Fruit fly (Drosophila melanogaster) whole organism, embryonic: ENCODE measurements around the gene Nct.

Experiments
- Asciz ChIP-seq: fragments of 200-800 bp; sonication (Bioruptor generic); optimal IDR thresholded peaks from 2 replicates; lab custom pipeline; 2017; ENCODE audit warnings: missing biosample characterization, mild to moderate bottlenecking, missing genetic modification characterization, missing genetic modification reagents
- Atf6 ChIP-seq: fragments of 200-800 bp; sonication (Bioruptor generic); IDR thresholded peaks from 2 replicates; pipeline ENCODE4 v1.3.6; 2022; ENCODE audit warnings: missing biosample characterization, missing genetic modification characterization
- CG10543 ChIP-seq: fragments of 200-800 bp; sonication (Bioruptor generic); optimal IDR thresholded peaks from 3 replicates; lab custom pipeline; 2017; ENCODE audit warnings: missing biosample characterization, mild to moderate bottlenecking, missing genetic modification characterization, moderate library complexity
- CG11085 ChIP-seq: fragments of 200-800 bp; sonication (Bioruptor generic); IDR thresholded peaks from 2 replicates; pipeline ENCODE4 v1.3.6; 2022; ENCODE audit warnings: missing biosample characterization, missing genetic modification characterization
- CG11504 ChIP-seq: fragments of 200-800 bp; sonication (Bioruptor generic); optimal IDR thresholded peaks from 3 replicates; lab custom pipeline; 2019; ENCODE audit warnings: missing biosample characterization, mild to moderate bottlenecking, missing genetic modification characterization, moderate library complexity
- CG11723 ChIP-seq: fragments of 200-800 bp; sonication (Bioruptor generic); optimal IDR thresholded peaks from 2 replicates; lab custom pipeline; 2017; ENCODE audit warnings: missing biosample characterization, mild to moderate bottlenecking, missing genetic modification characterization
- CG12236 ChIP-seq: fragments of 200-800 bp; sonication (Bioruptor generic); optimal IDR thresholded peaks from 2 replicates; lab custom pipeline; 2016; ENCODE audit warnings: missing biosample characterization, missing genetic modification characterization
- CG12391 ChIP-seq: fragments of 200-800 bp; sonication (Bioruptor generic); optimal IDR thresholded peaks from 3 replicates; lab custom pipeline; 2018; ENCODE audit warnings: missing biosample characterization, mild to moderate bottlenecking, missing genetic modification characterization, moderate library complexity
- CG12942 ChIP-seq: fragments of 200-800 bp; sonication (Bioruptor generic); optimal IDR thresholded peaks from 3 replicates; lab custom pipeline; 2016; ENCODE audit warnings: missing biosample characterization, missing genetic modification characterization
- CG13287 ChIP-seq: fragments of 200-800 bp; sonication (Bioruptor generic); IDR thresholded peaks from 2 replicates; pipeline ENCODE4 v1.3.6; 2022; ENCODE audit warnings: missing biosample characterization, missing genetic modification characterization; ENCODE audit not compliant: partially characterized antibody
- CG1529 ChIP-seq: fragments of 200-800 bp; sonication (Bioruptor generic); optimal IDR thresholded peaks from 3 replicates; lab custom pipeline; 2018; ENCODE audit warnings: missing biosample characterization, missing genetic modification characterization
- CG15696 ChIP-seq: fragments of 200-800 bp; sonication (Bioruptor generic); optimal IDR thresholded peaks from 2 replicates; lab custom pipeline; 2019; ENCODE audit warnings: missing biosample characterization, mild to moderate bottlenecking, missing genetic modification characterization, moderate library complexity
- CG2875 ChIP-seq: fragments of 200-800 bp; sonication (Bioruptor generic); optimal IDR thresholded peaks from 2 replicates; lab custom pipeline; 2017; ENCODE audit warnings: missing biosample characterization, mild to moderate bottlenecking, missing genetic modification characterization, missing genetic modification reagents
- CG31365 ChIP-seq: fragments of 200-800 bp; sonication (Bioruptor generic); optimal IDR thresholded peaks from 2 replicates; lab custom pipeline; 2018; ENCODE audit warnings: missing biosample characterization, mild to moderate bottlenecking, missing genetic modification characterization
- CG3163 ChIP-seq: fragments of 200-800 bp; sonication (Bioruptor generic); optimal IDR thresholded peaks from 3 replicates; lab custom pipeline; 2016; ENCODE audit warnings: missing biosample characterization, missing genetic modification characterization
- CG3281 ChIP-seq: fragments of 200-800 bp; sonication (Bioruptor generic); optimal IDR thresholded peaks from 3 replicates; lab custom pipeline; 2017; ENCODE audit warnings: missing biosample characterization, mild to moderate bottlenecking, missing genetic modification characterization
- CG3407 ChIP-seq: fragments of 200-800 bp; sonication (Bioruptor generic); optimal IDR thresholded peaks from 2 replicates; lab custom pipeline; 2018; ENCODE audit warnings: missing biosample characterization, mild to moderate bottlenecking, missing genetic modification characterization
- CG34224 ChIP-seq: fragments of 200-800 bp; sonication (Bioruptor generic); IDR thresholded peaks from 3 replicates; pipeline ENCODE4 v1.3.6; 2022; ENCODE audit warnings: missing biosample characterization, missing genetic modification characterization; ENCODE audit not compliant: partially characterized antibody
- CG4360 ChIP-seq: fragments of 200-800 bp; sonication (Bioruptor generic); IDR thresholded peaks from 2 replicates; pipeline ENCODE4 v1.3.6; 2022; ENCODE audit warnings: missing biosample characterization, missing genetic modification characterization
- CG5245 ChIP-seq: fragments of 200-800 bp; sonication (Bioruptor generic); optimal IDR thresholded peaks from 3 replicates; lab custom pipeline; 2016; ENCODE audit warnings: missing biosample characterization, missing genetic modification characterization
- CG8281 ChIP-seq: fragments of 200-800 bp; sonication (Bioruptor generic); optimal IDR thresholded peaks from 2 replicates; lab custom pipeline; 2018; ENCODE audit warnings: missing biosample characterization, mild to moderate bottlenecking, missing genetic modification characterization, moderate library complexity
- CG8765 ChIP-seq: fragments of 200-800 bp; sonication (Bioruptor generic); IDR thresholded peaks from 2 replicates; pipeline ENCODE4 v1.3.6; 2022; ENCODE audit warnings: missing biosample characterization, missing genetic modification characterization
- CG8944 ChIP-seq: fragments of 200-800 bp; sonication (Bioruptor generic); optimal IDR thresholded peaks from 3 replicates; lab custom pipeline; 2016; ENCODE audit warnings: missing biosample characterization, missing genetic modification characterization
- CG9932 ChIP-seq: fragments of 200-800 bp; sonication (Bioruptor generic); IDR thresholded peaks from 2 replicates; pipeline ENCODE4 v1.3.6; 2022; ENCODE audit warnings: missing biosample characterization, missing genetic modification characterization
- Deaf1 ChIP-seq: fragments of 200-800 bp; optimal IDR thresholded peaks from 3 replicates; lab custom pipeline; 2019; ENCODE audit warnings: missing biosample characterization, mild to moderate bottlenecking, missing genetic modification characterization, moderate library complexity
- Dfd ChIP-seq, 2 experiments: fragments of >200 bp; optimal IDR thresholded peaks; 2 replicates each; lab custom pipeline; 2017; ENCODE audit warnings: missing biosample characterization in 2 of 2, missing genetic modification characterization in 2 of 2
- MBD-R2 ChIP-seq: fragments of 200-800 bp; sonication (Bioruptor generic); IDR thresholded peaks from 2 replicates; pipeline ENCODE4 v1.3.6; 2022; ENCODE audit warnings: missing biosample characterization, missing genetic modification characterization
- Mrtf ChIP-seq: fragments of 200-800 bp; sonication (Bioruptor generic); IDR thresholded peaks from 3 replicates; pipeline ENCODE4 v1.3.6; 2022; ENCODE audit warnings: missing biosample characterization, missing genetic modification characterization
- Nf-YC ChIP-seq: fragments of 200-800 bp; optimal IDR thresholded peaks from 3 replicates; lab custom pipeline; 2019; ENCODE audit warnings: missing biosample characterization, mild to moderate bottlenecking, missing genetic modification characterization, moderate library complexity
- Scr ChIP-seq: fragments of 200-800 bp; sonication (Bioruptor generic); IDR thresholded peaks from 2 replicates; pipeline ENCODE4 v1.3.6; 2022; ENCODE audit warnings: missing biosample characterization, missing genetic modification characterization; ENCODE audit not compliant: partially characterized antibody
- Tbp ChIP-seq: fragments of >200 bp; optimal IDR thresholded peaks from 2 replicates; lab custom pipeline; 2018; ENCODE audit warnings: missing biosample characterization, missing genetic modification characterization
- az2 ChIP-seq: fragments of 200-800 bp; sonication (Bioruptor generic); optimal IDR thresholded peaks from 3 replicates; lab custom pipeline; 2016; ENCODE audit warnings: missing biosample characterization, missing genetic modification characterization
- btn ChIP-seq: fragments of 200-800 bp; sonication (Bioruptor generic); optimal IDR thresholded peaks from 2 replicates; lab custom pipeline; 2016; ENCODE audit warnings: missing biosample characterization, missing genetic modification characterization
- cwo ChIP-seq: fragments of 200-800 bp; sonication (Bioruptor generic); optimal IDR thresholded peaks from 3 replicates; lab custom pipeline; 2017; ENCODE audit warnings: missing biosample characterization, missing genetic modification characterization, mild to moderate bottlenecking, moderate library complexity, missing genetic modification reagents
- ham ChIP-seq: fragments of 200-800 bp; sonication (Bioruptor generic); IDR thresholded peaks from 2 replicates; pipeline ENCODE4 v1.3.6; 2022; ENCODE audit warnings: missing biosample characterization, missing genetic modification characterization
- ind ChIP-seq: fragments of 200-800 bp; sonication (Bioruptor generic); optimal IDR thresholded peaks from 3 replicates; lab custom pipeline; 2016; ENCODE audit warnings: missing biosample characterization, missing genetic modification characterization
- lbe ChIP-seq: fragments of 200-800 bp; sonication (Bioruptor generic); optimal IDR thresholded peaks from 2 replicates; lab custom pipeline; 2016; ENCODE audit warnings: missing biosample characterization, mild to moderate bottlenecking, missing genetic modification characterization
- nmo ChIP-seq: fragments of 200-800 bp; sonication (Bioruptor generic); optimal IDR thresholded peaks from 2 replicates; lab custom pipeline; 2018; ENCODE audit warnings: missing biosample characterization, mild to moderate bottlenecking, missing genetic modification characterization, moderate library complexity
- oc ChIP-seq: fragments of 200-800 bp; sonication (Bioruptor generic); optimal IDR thresholded peaks from 2 replicates; lab custom pipeline; 2018; ENCODE audit warnings: missing biosample characterization, mild to moderate bottlenecking, missing genetic modification characterization, moderate library complexity
- p53 ChIP-seq: fragments of 200-800 bp; sonication (Bioruptor generic); optimal IDR thresholded peaks from 2 replicates; lab custom pipeline; 2016; ENCODE audit warnings: missing biosample characterization, missing genetic modification characterization
- pum ChIP-seq: fragments of 200-800 bp; sonication (Bioruptor generic); optimal IDR thresholded peaks from 2 replicates; lab custom pipeline; 2016; ENCODE audit warnings: missing biosample characterization, missing genetic modification characterization
- salm ChIP-seq: fragments of 200-800 bp; sonication (Bioruptor generic); optimal IDR thresholded peaks from 2 replicates; lab custom pipeline; 2018; ENCODE audit warnings: missing biosample characterization, mild to moderate bottlenecking, missing genetic modification characterization
- sens-2 ChIP-seq: fragments of 200-800 bp; sonication (Bioruptor generic); IDR thresholded peaks from 2 replicates; pipeline ENCODE4 v1.3.6; 2022; ENCODE audit warnings: missing biosample characterization, missing genetic modification characterization
- sr ChIP-seq: fragments of 200-800 bp; sonication (Bioruptor generic); IDR thresholded peaks from 3 replicates; pipeline ENCODE4 v1.3.6; 2022; ENCODE audit warnings: missing biosample characterization, missing genetic modification characterization
- tap ChIP-seq: fragments of 200-800 bp; optimal IDR thresholded peaks from 3 replicates; lab custom pipeline; 2019; ENCODE audit warnings: missing biosample characterization, mild to moderate bottlenecking, missing genetic modification characterization, moderate library complexity
- tgo ChIP-seq: fragments of 200-800 bp; sonication (Bioruptor generic); IDR thresholded peaks from 3 replicates; pipeline ENCODE4 v1.3.6; 2022; ENCODE audit warnings: missing biosample characterization, missing genetic modification characterization
- tin ChIP-seq: fragments of 200-800 bp; sonication (Bioruptor generic); optimal IDR thresholded peaks from 3 replicates; lab custom pipeline; 2016; ENCODE audit warnings: missing biosample characterization, missing genetic modification characterization
- unpg ChIP-seq: fragments of 200-800 bp; sonication (Bioruptor generic); optimal IDR thresholded peaks from 3 replicates; lab custom pipeline; 2018; ENCODE audit warnings: missing biosample characterization, mild to moderate bottlenecking, missing genetic modification characterization, moderate library complexity
- wek ChIP-seq: fragments of 200-800 bp; sonication (Bioruptor generic); optimal IDR thresholded peaks from 3 replicates; lab custom pipeline; 2018; ENCODE audit warnings: missing biosample characterization, mild to moderate bottlenecking, missing genetic modification characterization, moderate library complexity
- zen ChIP-seq: fragments of 200-800 bp; sonication (Bioruptor generic); optimal IDR thresholded peaks from 3 replicates; lab custom pipeline; 2018; ENCODE audit warnings: missing biosample characterization, mild to moderate bottlenecking, missing genetic modification characterization, moderate library complexity

Gene Nct

DNA sequence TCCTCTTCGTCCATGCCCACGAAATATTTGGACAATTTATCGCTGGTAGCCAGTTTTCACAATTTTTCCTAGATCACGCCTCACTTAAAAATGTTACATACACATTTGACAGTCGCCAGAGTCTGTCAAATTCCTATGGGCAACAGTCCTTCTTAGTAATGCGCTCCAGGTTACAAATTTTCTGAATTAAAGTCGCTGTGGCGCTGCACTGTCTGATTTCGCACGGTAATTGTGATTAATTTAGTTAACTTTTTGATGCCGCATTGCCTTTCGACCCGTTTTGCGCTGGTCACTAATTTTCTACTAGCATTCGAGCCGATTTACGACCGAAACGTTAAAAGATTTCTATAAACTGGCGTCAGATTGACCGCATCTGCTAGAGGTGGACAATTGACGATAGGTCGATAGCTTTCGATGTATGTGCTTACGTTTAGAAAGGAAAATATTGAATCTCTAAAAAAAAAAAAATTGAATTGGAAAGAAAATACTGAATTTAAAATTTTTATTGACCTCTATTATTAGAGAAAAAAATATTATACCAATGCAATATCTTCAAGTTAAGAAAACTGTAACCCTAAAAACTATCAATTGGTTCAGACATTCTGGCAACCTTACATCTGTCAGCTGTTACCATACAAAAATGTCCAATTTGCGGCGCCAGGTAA, 37.6 kb upstream of the Nct start, which contains the start of the genes lili and CG34150 (continued):
- peak; percentile 61 for TF ChIP-seq pum (GFP tag; lab: Kevin White, UChicago)
- peak; percentile 34 for TF ChIP-seq CG3163 (GFP tag; lab: Kevin White, UChicago)
- 0 out of 3 replicates have a peak, but pooled peaks have one; percentile 45 for TF ChIP-seq Mrtf (GFP tag; lab: Robert Waterston, UW)
- TF ChIP-seq CG15696 = peak; percentile 82
- peak; percentile 46 for TF ChIP-seq CG1529
- TF ChIP-seq CG11723 (GFP tag; lab: Kevin White, UChicago) = peak; percentile 11
- peak; percentile 1 for TF ChIP-seq wek (GFP tag; lab: Kevin White, UChicago)
- peak; percentile 76 for TF ChIP-seq CG11504 (tag; lab: Kevin White, UChicago)
- TF ChIP-seq CG3281 (GFP tag; lab: Kevin White, UChicago) = peak; percentile 67
- no peak for TF ChIP-seq CG2875 (GFP tag; lab: Kevin White, UChicago)
- TF ChIP-seq CG4360 (GFP tag; lab: Robert Waterston, UW) = no peak
- TF ChIP-seq p53 = peak; percentile 50
- TF ChIP-seq tap (tag; lab: Kevin White, UChicago) = no peak
- TF ChIP-seq lbe (GFP tag; lab: Kevin White, UChicago) = peak; percentile 32
- peak; percentile 88 for TF ChIP-seq CG13287 (GFP tag; lab: Robert Waterston, UW)
- TF ChIP-seq CG5245 (GFP tag; lab: Kevin White, UChicago) = peak; percentile 73
- peak; percentile 13 for TF ChIP-seq CG3407 (GFP tag; lab: Kevin White, UChicago)
- peak; percentile 36 for TF ChIP-seq CG8281
- no peak for TF ChIP-seq btn
- no peak for TF ChIP-seq ham (GFP tag; lab: Robert Waterston, UW)
- no peak for TF ChIP-seq CG8765 (GFP tag; lab: Robert Waterston, UW)
- TF ChIP-seq CG10543 (GFP tag; lab: Kevin White, UChicago) = peak; percentile 71
- no peak for TF ChIP-seq Tbp (GFP tag; lab: Kevin White, UChicago)
- TF ChIP-seq tin (GFP tag; lab: Kevin White, UChicago) = peak; percentile 77
- TF ChIP-seq cwo = peak; percentile 40
- TF ChIP-seq CG34224 = peak; percentile 85
- peak; percentile 62 for TF ChIP-seq CG11085 (GFP tag; lab: Robert Waterston, UW)
- peak; percentile 55 for TF ChIP-seq Asciz (GFP tag; lab: Kevin White, UChicago)
- TF ChIP-seq CG9932 (GFP tag; lab: Robert Waterston, UW) = peak; percentile 88
- TF ChIP-seq salm (tag; lab: Kevin White, UChicago) = no peak
- TF ChIP-seq Atf6 (GFP tag; lab: Robert Waterston, UW) = peak; percentile 80; the same call in 1 of the 2 replicates
- TF ChIP-seq CG31365 (tag; lab: Kevin White, UChicago) = no peak
- TF ChIP-seq ind (GFP tag; lab: Kevin White, UChicago) = peak; percentile 73
- no peak for TF ChIP-seq sr (GFP tag; lab: Robert Waterston, UW)
- TF ChIP-seq CG12236 (GFP tag; lab: Kevin White, UChicago) = peak; percentile 42
- TF ChIP-seq Nf-YC (tag; lab: Kevin White, UChicago) = peak; percentile 75
- peak; percentile 93 for TF ChIP-seq MBD-R2 (GFP tag; lab: Robert Waterston, UW)
- peak; percentile 72 for TF ChIP-seq tgo (GFP tag; lab: Robert Waterston, UW)
- TF ChIP-seq CG8944 (GFP tag; lab: Kevin White, UChicago) = peak; percentile 67
- TF ChIP-seq Scr (GFP tag; lab: Robert Waterston, UW) = peak; percentile 84
- no peak for TF ChIP-seq oc (tag; lab: Kevin White, UChicago)
- peak; percentile 82 for TF ChIP-seq nmo
- TF ChIP-seq CG12391 (tag; lab: Kevin White, UChicago) = peak; percentile 93
- no peak for TF ChIP-seq Deaf1
- TF ChIP-seq Dfd (GFP tag; optimal IDR thresholded peaks at IDR 0.05; lab: Kevin White, UChicago) = no peak
- peak; percentile 80 for TF ChIP-seq az2 (GFP tag; lab: Kevin White, UChicago)
- peak; percentile 71 for TF ChIP-seq unpg (GFP tag; lab: Kevin White, UChicago)
- TF ChIP-seq zen = peak; percentile 54
- TF ChIP-seq CG12942 (GFP tag; lab: Kevin White, UChicago) = peak; percentile 74
- TF ChIP-seq sens-2 (GFP tag; lab: Robert Waterston, UW) = no peak
